Worm (Caenorhabditis elegans) whole organism, L3 larva: ENCODE results near the gene tctn-1.

Source experiments
- fkh-10 ChIP-seq: sonication (generic microtip); optimal IDR thresholded peaks from 2 replicates; lab custom pipeline; 2017; ENCODE audit warnings: missing biosample characterization, missing genetic modification reagents, missing genetic modification characterization
- lin-39 ChIP-seq: fragments of 150-350 bp; optimal IDR thresholded peaks from 2 replicates; lab custom pipeline; 2018; ENCODE audit warnings: missing biosample characterization, missing genetic modification reagents, missing genetic modification characterization
- nhr-77 ChIP-seq: fragments of 150-350 bp; optimal IDR thresholded peaks from 2 replicates; lab custom pipeline; 2014; ENCODE audit warnings: missing biosample characterization, missing genetic modification characterization
- pha-4 ChIP-seq: fragments of 150-350 bp; optimal IDR thresholded peaks from 2 replicates; lab custom pipeline; 2014; ENCODE audit warnings: missing biosample characterization, missing genetic modification reagents, missing genetic modification characterization

- TF ChIP-seq nhr-77 (no peak), fkh-10 (GFP tag; lab: Kevin White, UChicago) (no peak), pha-4 (no peak), lin-39 (no peak)
Measured at ce11 chrIV:4776501-4776900, 28.9 kb upstream of the tctn-1 start.
